Worm (Caenorhabditis elegans) whole organism, L3 larva: ENCODE results near the gene vha-2.

ENCODE experiments used
- R02D3.7 ChIP-seq: fragments of 150-350 bp; optimal IDR thresholded peaks from 2 replicates; lab custom pipeline; 2014; ENCODE audit warnings: missing biosample characterization, missing genetic modification characterization
- ZK546.5 ChIP-seq: sonication (generic microtip); optimal IDR thresholded peaks from 2 replicates; lab custom pipeline; 2017; ENCODE audit warnings: missing biosample characterization, missing genetic modification characterization
- aly-2 ChIP-seq: fragments of 150-350 bp; optimal IDR thresholded peaks from 2 replicates; lab custom pipeline; 2014; ENCODE audit warnings: missing biosample characterization, missing genetic modification characterization
- ama-1 ChIP-seq: fragments of 150-350 bp; optimal IDR thresholded peaks from 2 replicates; lab custom pipeline; 2018
- egl-5 ChIP-seq: fragments of 150-350 bp; optimal IDR thresholded peaks from 2 replicates; lab custom pipeline; 2017; ENCODE audit warnings: missing biosample characterization, missing genetic modification reagents, missing genetic modification characterization, inconsistent platforms
- elt-3 ChIP-seq, 3 experiments: fragments of 150-350 bp in 1 of 3; sonication (generic microtip) in 2 of 3; optimal IDR thresholded peaks; 2 replicates in 2 of 3; 4 replicates in 1 of 3; lab custom pipeline; 2014 to 2017; ENCODE audit warnings: missing biosample characterization in 3 of 3, missing genetic modification characterization in 3 of 3
- fkh-10 ChIP-seq: sonication (generic microtip); optimal IDR thresholded peaks from 2 replicates; lab custom pipeline; 2017; ENCODE audit warnings: missing biosample characterization, missing genetic modification reagents, missing genetic modification characterization
- fkh-2 ChIP-seq: fragments of 150-350 bp; optimal IDR thresholded peaks from 2 replicates; lab custom pipeline; 2014; ENCODE audit warnings: missing biosample characterization, missing genetic modification reagents, missing genetic modification characterization
- hmg-11 ChIP-seq: sonication (generic microtip); optimal IDR thresholded peaks from 2 replicates; lab custom pipeline; 2016; ENCODE audit warnings: missing genetic modification characterization, missing compliant biosample characterization
- jun-1 ChIP-seq: fragments of 150-350 bp; optimal IDR thresholded peaks from 2 replicates; lab custom pipeline; 2014; ENCODE audit warnings: missing biosample characterization, missing genetic modification reagents, missing genetic modification characterization
- lin-15B ChIP-seq: fragments of 150-350 bp; optimal IDR thresholded peaks from 2 replicates; lab custom pipeline; 2014; ENCODE audit warnings: missing biosample characterization, missing genetic modification characterization
- lin-39 ChIP-seq: fragments of 150-350 bp; optimal IDR thresholded peaks from 2 replicates; lab custom pipeline; 2018; ENCODE audit warnings: missing biosample characterization, missing genetic modification reagents, missing genetic modification characterization
- lsy-12 ChIP-seq: sonication (generic microtip); optimal IDR thresholded peaks from 2 replicates; lab custom pipeline; 2016; ENCODE audit warnings: mild to moderate bottlenecking, missing genetic modification characterization, missing compliant biosample characterization
- mdl-1 ChIP-seq: fragments of 150-350 bp; optimal IDR thresholded peaks from 2 replicates; lab custom pipeline; 2014; ENCODE audit warnings: missing biosample characterization, missing genetic modification characterization
- mml-1 ChIP-seq: fragments of 150-350 bp; sonication (generic microtip); optimal IDR thresholded peaks from 3 replicates; lab custom pipeline; 2014; ENCODE audit warnings: missing biosample characterization, missing genetic modification characterization
- nfya-1 ChIP-seq: sonication (generic microtip); optimal IDR thresholded peaks from 2 replicates; lab custom pipeline; 2017; ENCODE audit warnings: missing genetic modification characterization, mild to moderate bottlenecking, missing compliant biosample characterization, antibody characterized with exemption, moderate library complexity; ENCODE audit not compliant: insufficient read depth
- nhr-11 ChIP-seq: fragments of 150-350 bp; optimal IDR thresholded peaks from 2 replicates; lab custom pipeline; 2014; ENCODE audit warnings: missing biosample characterization, missing genetic modification characterization
- nhr-12 ChIP-seq: fragments of 150-350 bp; optimal IDR thresholded peaks from 2 replicates; lab custom pipeline; 2014; ENCODE audit warnings: missing biosample characterization, missing genetic modification characterization
- nhr-23 ChIP-seq: fragments of 150-350 bp; optimal IDR thresholded peaks from 2 replicates; lab custom pipeline; 2014; ENCODE audit warnings: missing biosample characterization, missing genetic modification reagents, missing genetic modification characterization
- nhr-237 ChIP-seq: fragments of 150-350 bp; optimal IDR thresholded peaks from 2 replicates; lab custom pipeline; 2014; ENCODE audit warnings: missing biosample characterization, missing genetic modification characterization
- nhr-25 ChIP-seq: sonication (generic microtip); optimal IDR thresholded peaks from 2 replicates; lab custom pipeline; 2017; ENCODE audit warnings: missing biosample characterization, missing genetic modification characterization
- nhr-28 ChIP-seq: fragments of 150-350 bp; optimal IDR thresholded peaks from 2 replicates; lab custom pipeline; 2014; ENCODE audit warnings: missing biosample characterization, missing genetic modification characterization
- nhr-43 ChIP-seq: sonication (generic microtip); optimal IDR thresholded peaks from 2 replicates; lab custom pipeline; 2016; ENCODE audit warnings: mild to moderate bottlenecking, missing genetic modification characterization, missing compliant biosample characterization; ENCODE audit not compliant: poor library complexity, severe bottlenecking
- nhr-76 ChIP-seq: fragments of 150-350 bp; sonication (generic microtip); optimal IDR thresholded peaks from 5 replicates; lab custom pipeline; 2014; ENCODE audit warnings: missing biosample characterization, missing genetic modification characterization
- pha-4 ChIP-seq: fragments of 150-350 bp; optimal IDR thresholded peaks from 2 replicates; lab custom pipeline; 2014; ENCODE audit warnings: missing biosample characterization, missing genetic modification reagents, missing genetic modification characterization
- sea-2 ChIP-seq: fragments of 150-350 bp; sonication (generic microtip); optimal IDR thresholded peaks from 4 replicates; lab custom pipeline; 2014; ENCODE audit warnings: missing biosample characterization, missing genetic modification reagents, missing genetic modification characterization
- skn-1 ChIP-seq: fragments of 150-350 bp; optimal IDR thresholded peaks from 2 replicates; lab custom pipeline; 2014; ENCODE audit warnings: missing biosample characterization, missing genetic modification characterization
- snpc-4 ChIP-seq: fragments of 150-350 bp; optimal IDR thresholded peaks from 2 replicates; lab custom pipeline; 2014; ENCODE audit warnings: missing biosample characterization, missing genetic modification characterization
- zag-1 ChIP-seq: fragments of 150-350 bp; optimal IDR thresholded peaks from 2 replicates; lab custom pipeline; 2014; ENCODE audit warnings: missing biosample characterization, missing genetic modification characterization
- ztf-11 ChIP-seq: fragments of 150-350 bp; optimal IDR thresholded peaks from 2 replicates; lab custom pipeline; 2014; ENCODE audit warnings: missing biosample characterization, missing genetic modification characterization

The vha-2 gene

DNA sequence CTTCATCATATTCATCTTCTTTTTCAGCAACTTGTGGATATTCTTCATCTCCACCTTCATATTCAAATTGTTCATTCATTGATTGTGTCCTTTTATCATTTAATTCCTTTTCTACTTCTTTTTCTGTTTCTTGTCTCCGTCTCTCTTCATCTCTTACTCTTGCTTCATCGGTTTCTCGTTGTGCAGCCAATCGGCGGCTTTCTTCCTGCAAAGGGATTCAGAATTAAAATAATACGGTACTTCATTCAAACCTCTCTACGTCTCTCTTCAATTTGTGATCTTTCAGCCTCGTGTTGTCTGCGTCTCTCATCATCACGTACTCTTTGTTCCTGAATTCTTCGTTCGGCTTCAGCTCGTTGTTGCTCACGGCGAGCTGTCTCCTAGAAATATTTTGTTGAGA, 41.3 kb upstream of the vha-2 start:
- peak; percentile 87 for TF ChIP-seq nfya-1 (tag; lab: Kevin White, UChicago)
- TF ChIP-seq lin-39: no peak
- no peak for TF ChIP-seq nhr-11 (tag; lab: Kevin White, UChicago)
- no peak for TF ChIP-seq ztf-11 (tag; lab: Kevin White, UChicago)
- no peak for TF ChIP-seq aly-2

ce11 chrIII:9741985-9742384, 40.0 kb upstream of the vha-2 start:
- TF ChIP-seq nhr-23 (tag; lab: Kevin White, UChicago) (no peak), nfya-1 (tag; lab: Kevin White, UChicago) (peak; percentile 4), hmg-11 (tag; lab: Kevin White, UChicago) (no peak)

DNA sequence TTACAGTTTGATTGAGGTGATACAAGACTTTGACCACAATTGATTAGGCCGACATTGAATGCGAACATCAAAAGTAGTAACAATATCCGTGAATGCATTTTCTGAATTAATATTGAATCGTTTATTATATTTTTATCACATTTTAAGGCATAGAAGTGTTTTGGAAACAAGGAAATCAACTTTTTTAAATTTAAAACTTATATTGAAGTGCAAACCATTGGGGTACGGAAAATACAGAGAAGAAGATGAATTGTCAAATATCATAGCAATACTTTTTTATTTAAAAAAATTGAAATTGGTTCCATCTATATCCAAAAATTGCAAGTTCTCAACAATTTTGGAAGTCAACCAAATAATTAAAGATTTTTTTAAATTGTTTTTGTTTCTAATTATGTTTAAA, 38.7 kb upstream of the vha-2 start, which contains the start of gene T05G5.1:
Gene T05G5.1 (minus strand): TSS at position 101 of the 400 bp plus-strand sequence.
- TF ChIP-seq nhr-43 (tag; lab: Kevin White, UChicago): no peak
- TF ChIP-seq aly-2: no peak
- TF ChIP-seq sea-2 (GFP tag; lab: Kevin White, UChicago): no peak
- TF ChIP-seq fkh-10: no peak
- TF ChIP-seq R02D3.7 (tag; lab: Kevin White, UChicago): no peak
- no peak for TF ChIP-seq nhr-12 (tag; lab: Kevin White, UChicago)
- TF ChIP-seq nhr-28 (tag; lab: Kevin White, UChicago): no peak
- TF ChIP-seq hmg-11 (tag; lab: Kevin White, UChicago): no peak
- TF ChIP-seq ztf-11 (tag; lab: Kevin White, UChicago): no peak
- TF ChIP-seq zag-1: no peak
- no peak for TF ChIP-seq elt-3 (tag; optimal IDR thresholded peaks at IDR 0.05; lab: Kevin White, UChicago)
- no peak for TF ChIP-seq pha-4 (tag; lab: Kevin White, UChicago)
- no peak for TF ChIP-seq mml-1 (tag; lab: Kevin White, UChicago)
- TF ChIP-seq lsy-12 (tag; lab: Kevin White, UChicago): no peak
- TF ChIP-seq nhr-76 (tag; lab: Kevin White, UChicago): no peak
- TF ChIP-seq, all 47 proteins: peak for 0

ce11 chrIII:9744525-9744924, 37.4 kb upstream of the vha-2 start:
- TF ChIP-seq nfya-1 (tag; lab: Kevin White, UChicago): peak; percentile 31
- no peak for TF ChIP-seq mml-1 (tag; lab: Kevin White, UChicago)

ce11 chrIII:9745333-9745897, 36.5 kb upstream of the vha-2 start:
- no peak for TF ChIP-seq lsy-12 (tag; lab: Kevin White, UChicago)
- peak; percentile 43 for TF ChIP-seq egl-5 (tag; lab: Kevin White, UChicago)
- TF ChIP-seq snpc-4: no peak

DNA sequence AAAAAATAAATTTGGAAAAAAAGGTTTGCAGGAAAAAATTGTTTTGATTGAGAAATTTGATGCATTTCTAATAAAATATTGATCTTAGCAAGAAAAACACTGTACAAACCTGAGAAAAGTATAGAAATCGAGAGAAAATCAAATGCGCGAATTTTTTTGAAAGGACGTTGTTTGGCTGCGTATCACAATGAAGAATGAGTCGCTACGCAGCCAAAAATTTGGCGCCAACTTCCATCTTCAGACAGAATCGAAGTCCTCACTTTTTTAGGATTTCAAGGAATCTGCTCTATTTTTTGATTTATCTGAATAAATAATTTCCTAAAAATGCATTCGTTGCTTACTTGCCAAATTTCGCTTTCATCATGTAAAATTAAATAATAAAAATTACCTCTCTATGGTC, 35.3 kb upstream of the vha-2 start:
- TF ChIP-seq egl-5 (tag; lab: Kevin White, UChicago) (no peak), nhr-23 (tag; lab: Kevin White, UChicago) (no peak), sea-2 (GFP tag; lab: Kevin White, UChicago) (no peak), skn-1 (tag; lab: Kevin White, UChicago) (no peak), nhr-25 (no peak), ama-1 (no peak), lsy-12 (tag; lab: Kevin White, UChicago) (no peak), jun-1 (tag; lab: Kevin White, UChicago) (no peak), R02D3.7 (tag; lab: Kevin White, UChicago) (no peak), pha-4 (tag; lab: Kevin White, UChicago) (no peak), fkh-2 (tag; lab: Kevin White, UChicago) (no peak), ztf-11 (tag; lab: Kevin White, UChicago) (no peak), aly-2 (no peak), nhr-237 (tag; lab: Kevin White, UChicago) (no peak), nhr-76 (tag; lab: Kevin White, UChicago) (no peak)

DNA sequence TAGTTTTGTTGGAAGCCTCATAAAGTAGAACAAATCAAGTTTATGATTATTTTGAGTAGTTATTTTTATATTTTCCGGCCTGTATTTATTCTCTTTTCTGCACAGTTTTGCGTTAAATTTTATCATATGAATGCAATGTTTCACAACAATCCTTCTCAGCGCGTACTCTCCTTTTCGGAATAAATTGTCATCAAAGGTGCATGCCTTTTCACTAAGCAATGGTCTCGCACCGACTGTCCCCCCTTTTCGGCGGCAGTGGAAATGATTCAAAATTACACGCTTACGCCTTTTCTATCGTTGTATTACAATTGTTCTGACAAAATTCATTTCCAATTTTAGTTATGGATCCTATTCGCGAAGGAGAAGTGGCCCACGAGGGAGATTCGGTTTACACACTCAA, 34.8 kb upstream of the vha-2 start, which contains the start of the genes iff-1 and cdk-1:
Gene iff-1 (minus strand): TSS at position 61 of the 400 bp plus-strand sequence.
Gene cdk-1 (plus strand): TSS at position 340 of the 400 bp plus-strand sequence.
- TF ChIP-seq nfya-1 (tag; lab: Kevin White, UChicago): peak; percentile 73
- TF ChIP-seq ZK546.5 (tag; lab: Kevin White, UChicago): no peak
- peak; percentile 2 for TF ChIP-seq nhr-23 (tag; lab: Kevin White, UChicago)
- peak; percentile 65 for TF ChIP-seq lin-15B (tag; lab: Kevin White, UChicago)
- no peak for TF ChIP-seq mdl-1
- TF ChIP-seq nhr-25: peak; percentile 40
- peak; percentile 69 for TF ChIP-seq pha-4 (tag; lab: Kevin White, UChicago)
